Worm (Caenorhabditis elegans) whole organism, L2 larva: Measurements from ENCODE around the gene ifd-1.

Experiments used
- gmeb-1 ChIP-seq: fragments of 150-350 bp; optimal IDR thresholded peaks from 2 replicates; lab custom pipeline; 2014; ENCODE audit warnings: missing biosample characterization, missing genetic modification characterization
- nhr-11 ChIP-seq: fragments of 150-350 bp; optimal IDR thresholded peaks from 2 replicates; lab custom pipeline; 2014; ENCODE audit warnings: missing biosample characterization, missing genetic modification characterization

DNA sequence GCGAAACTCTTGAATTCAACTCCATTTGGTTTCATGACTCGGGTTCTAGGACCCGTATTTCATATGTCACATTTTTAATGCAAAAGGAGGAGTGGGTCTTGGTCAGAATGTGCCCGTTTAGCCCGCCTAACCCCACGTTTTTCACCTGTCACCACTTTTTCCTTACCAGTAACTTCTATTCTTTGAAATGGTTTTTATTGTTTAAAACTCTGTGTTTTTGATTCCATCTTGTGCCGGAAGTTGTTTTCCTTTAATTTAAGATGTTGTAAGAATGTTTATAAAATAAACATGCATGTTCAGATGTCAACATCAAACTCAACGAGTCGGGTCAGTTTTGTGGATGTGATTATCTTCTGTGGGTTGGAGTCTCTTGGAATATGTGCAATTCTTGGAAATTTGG, 45.7 kb downstream of the ifd-1 start, which contains the start of gene ZK721.4:
- TF ChIP-seq nhr-11 (tag; lab: Kevin White, UChicago) (no peak), gmeb-1 (tag; lab: Kevin White, UChicago) (no peak)
